Worm (Caenorhabditis elegans) whole organism, L4/young adult: ENCODE data around the gene dop-5.

Source experiments
- dao-5 ChIP-seq: sonication (generic microtip); optimal IDR thresholded peaks from 2 replicates; lab custom pipeline; 2016; ENCODE audit warnings: missing genotype, missing genetic modification characterization, moderate library complexity, missing compliant biosample characterization
- him-1 ChIP-seq: sonication (generic microtip); optimal IDR thresholded peaks from 2 replicates; lab custom pipeline; 2016; ENCODE audit warnings: missing genotype, missing genetic modification reagents, missing genetic modification characterization, missing compliant biosample characterization

ce11 chrV:11354264-11354663 is 11.8 kb downstream of the dop-5 start:
- TF ChIP-seq him-1 (no peak), dao-5 (tag; lab: Kevin White, UChicago) (no peak)
